Worm (Caenorhabditis elegans) whole organism, L1 larva: ENCODE results near the gene pafo-1.

Experiments used
- C34B4.2 ChIP-seq: sonication (generic microtip); optimal IDR thresholded peaks from 2 replicates; lab custom pipeline; 2017; ENCODE audit warnings: mild to moderate bottlenecking, missing genetic modification characterization, missing compliant biosample characterization
- F16B12.6 ChIP-seq: fragments of 150-350 bp; optimal IDR thresholded peaks from 2 replicates; lab custom pipeline; 2014; ENCODE audit warnings: missing biosample characterization, missing genetic modification characterization
- ama-1 ChIP-seq: fragments of 150-350 bp; optimal IDR thresholded peaks from 2 replicates; lab custom pipeline; 2014
- blmp-1 ChIP-seq: fragments of 150-350 bp; optimal IDR thresholded peaks from 2 replicates; lab custom pipeline; 2014; ENCODE audit warnings: missing biosample characterization, missing genetic modification characterization
- ceh-82 ChIP-seq, 3 experiments: fragments of 150-350 bp in 1 of 3; sonication (generic microtip) in 2 of 3; optimal IDR thresholded peaks; 2 replicates each; lab custom pipeline; 2014 to 2017; ENCODE audit warnings: missing biosample characterization in 3 of 3, missing genetic modification characterization in 3 of 3
- dpl-1 ChIP-seq, 3 experiments: fragments of 150-350 bp in 2 of 3; sonication (generic microtip) in 1 of 3; optimal IDR thresholded peaks; 2 replicates each; lab custom pipeline; 2014 to 2017; ENCODE audit warnings: missing biosample characterization in 3 of 3, missing genetic modification characterization in 3 of 3, missing genetic modification reagents in 3 of 3
- efl-1 ChIP-seq, 4 experiments: fragments of 150-350 bp; optimal IDR thresholded peaks in 3 of 4; peaks in 1 of 4; 1 replicate in 1 of 4; 2 replicates in 3 of 4; lab custom pipeline; 2014; ENCODE audit warnings: missing biosample characterization in 2 of 4, missing genetic modification characterization in 2 of 4, missing genetic modification reagents in 2 of 4
- efl-3 ChIP-seq: fragments of 200-800 bp; sonication (Bioruptor generic); optimal IDR thresholded peaks from 2 replicates; lab custom pipeline; 2018; ENCODE audit warnings: mild to moderate bottlenecking, missing genetic modification characterization, missing compliant biosample characterization
- egl-27 ChIP-seq, 2 experiments: fragments of 150-350 bp in 1 of 2; sonication (generic microtip); optimal IDR thresholded peaks; 3 replicates each; lab custom pipeline; 2017 to 2018; ENCODE audit warnings: missing biosample characterization in 2 of 2, missing genetic modification characterization in 2 of 2, missing genetic modification reagents in 2 of 2
- ets-5 ChIP-seq: fragments of 200-800 bp; sonication (Bioruptor generic); IDR thresholded peaks from 2 replicates; pipeline ENCODE4 v1.3.6; 2022; ENCODE audit warnings: missing genetic modification characterization, missing compliant biosample characterization
- fkh-10 ChIP-seq: sonication (generic microtip); optimal IDR thresholded peaks from 2 replicates; lab custom pipeline; 2017; ENCODE audit warnings: missing biosample characterization, missing genetic modification reagents, missing genetic modification characterization
- hpl-2 ChIP-seq: fragments of 150-350 bp; optimal IDR thresholded peaks from 2 replicates; lab custom pipeline; 2014; ENCODE audit warnings: missing biosample characterization, missing genetic modification reagents, missing genetic modification characterization
- irx-1 ChIP-seq: sonication (generic microtip); optimal IDR thresholded peaks from 2 replicates; lab custom pipeline; 2016; ENCODE audit warnings: missing genetic modification characterization, missing compliant biosample characterization
- isw-1 ChIP-seq: fragments of 200-800 bp; sonication (Bioruptor generic); IDR thresholded peaks from 2 replicates; pipeline ENCODE4 v1.3.6; 2022; ENCODE audit warnings: missing genetic modification characterization, missing compliant biosample characterization
- lin-14 ChIP-seq: fragments of 200-800 bp; sonication (Bioruptor generic); optimal IDR thresholded peaks from 2 replicates; lab custom pipeline; 2018; ENCODE audit warnings: mild to moderate bottlenecking, missing genetic modification characterization, moderate library complexity, missing compliant biosample characterization
- lin-35 ChIP-seq, 2 experiments: fragments of 150-350 bp; optimal IDR thresholded peaks; 2 replicates each; lab custom pipeline; 2014; ENCODE audit warnings: missing biosample characterization in 2 of 2, missing genetic modification characterization in 2 of 2, missing genetic modification reagents in 2 of 2
- lin-39 ChIP-seq: fragments of 150-350 bp; optimal IDR thresholded peaks from 2 replicates; lab custom pipeline; 2014; ENCODE audit warnings: missing biosample characterization, missing genetic modification reagents, missing genetic modification characterization
- lir-3 ChIP-seq: sonication (generic microtip); optimal IDR thresholded peaks from 2 replicates; lab custom pipeline; 2016; ENCODE audit warnings: mild to moderate bottlenecking, missing genetic modification characterization, moderate library complexity, missing compliant biosample characterization; ENCODE audit not compliant: poor library complexity
- mdl-1 ChIP-seq, 2 experiments: fragments of 150-350 bp; optimal IDR thresholded peaks; 2 replicates each; lab custom pipeline; 2014 to 2017; ENCODE audit warnings: missing biosample characterization in 2 of 2, missing genetic modification characterization in 2 of 2, inconsistent platforms in 1 of 2
- mep-1 ChIP-seq: fragments of 150-350 bp; optimal IDR thresholded peaks from 2 replicates; lab custom pipeline; 2014; ENCODE audit warnings: missing biosample characterization, missing genetic modification characterization
- nhr-19 ChIP-seq: fragments of 200-800 bp; sonication (Bioruptor generic); conservative IDR thresholded peaks from 2 replicates; pipeline ENCODE4 v1.3.6; 2022; ENCODE audit warnings: missing genetic modification characterization, missing compliant biosample characterization
- nhr-20 ChIP-seq: sonication (generic microtip); optimal IDR thresholded peaks from 2 replicates; lab custom pipeline; 2016; ENCODE audit warnings: mild to moderate bottlenecking, missing genetic modification characterization, missing compliant biosample characterization
- nhr-237 ChIP-seq: fragments of 150-350 bp; optimal IDR thresholded peaks from 2 replicates; lab custom pipeline; 2014; ENCODE audit warnings: missing biosample characterization, missing genetic modification characterization
- nhr-28 ChIP-seq: fragments of 150-350 bp; optimal IDR thresholded peaks from 2 replicates; lab custom pipeline; 2014; ENCODE audit warnings: missing biosample characterization, missing genetic modification characterization
- nhr-47 ChIP-seq: sonication (generic microtip); optimal IDR thresholded peaks from 2 replicates; lab custom pipeline; 2016; ENCODE audit warnings: mild to moderate bottlenecking, missing genetic modification characterization, moderate library complexity, missing compliant biosample characterization
- nhr-71 ChIP-seq: sonication (generic microtip); optimal IDR thresholded peaks from 2 replicates; lab custom pipeline; 2016; ENCODE audit warnings: mild to moderate bottlenecking, missing genetic modification characterization, moderate library complexity, missing compliant biosample characterization
- nhr-76 ChIP-seq: sonication (generic microtip); optimal IDR thresholded peaks from 2 replicates; lab custom pipeline; 2017; ENCODE audit warnings: missing biosample characterization, missing genetic modification characterization
- nhr-84 ChIP-seq: sonication (generic microtip); optimal IDR thresholded peaks from 2 replicates; lab custom pipeline; 2017; ENCODE audit warnings: missing biosample characterization, missing genetic modification characterization
- nhr-85 ChIP-seq: sonication (generic microtip); peaks from one replicate; lab custom pipeline; 2016; ENCODE audit warnings: missing genetic modification characterization, inconsistent platforms, missing compliant biosample characterization
- rnt-1 ChIP-seq: sonication (generic microtip); optimal IDR thresholded peaks from 2 replicates; lab custom pipeline; 2016; ENCODE audit warnings: mild to moderate bottlenecking, missing genetic modification characterization, moderate library complexity, missing compliant biosample characterization
- snu-23 ChIP-seq: sonication (generic microtip); optimal IDR thresholded peaks from 2 replicates; lab custom pipeline; 2016; ENCODE audit warnings: missing genetic modification characterization, missing compliant biosample characterization
- sptf-1 ChIP-seq: fragments of 150-350 bp; optimal IDR thresholded peaks from 2 replicates; lab custom pipeline; 2014; ENCODE audit warnings: missing biosample characterization, missing genetic modification characterization
- tbx-2 ChIP-seq: sonication (generic microtip); optimal IDR thresholded peaks from 2 replicates; lab custom pipeline; 2016; ENCODE audit warnings: missing genetic modification characterization, missing compliant biosample characterization
- unc-30 ChIP-seq: sonication (generic microtip); optimal IDR thresholded peaks from 2 replicates; lab custom pipeline; 2017; ENCODE audit warnings: missing biosample characterization, missing genetic modification characterization
- unc-86 ChIP-seq: sonication (generic microtip); optimal IDR thresholded peaks from 2 replicates; lab custom pipeline; 2016; ENCODE audit warnings: missing genetic modification characterization, missing compliant biosample characterization
- vab-15 ChIP-seq: sonication (generic microtip); optimal IDR thresholded peaks from 2 replicates; lab custom pipeline; 2017; ENCODE audit warnings: missing genotype, mild to moderate bottlenecking, missing genetic modification characterization, missing compliant biosample characterization
- zag-1 ChIP-seq: fragments of 150-350 bp; optimal IDR thresholded peaks from 2 replicates; lab custom pipeline; 2014; ENCODE audit warnings: missing biosample characterization, missing genetic modification characterization
- zip-4 ChIP-seq: fragments of 200-800 bp; sonication (Bioruptor generic); optimal IDR thresholded peaks from 2 replicates; lab custom pipeline; 2018; ENCODE audit warnings: mild to moderate bottlenecking, missing genetic modification characterization, moderate library complexity, missing compliant biosample characterization
- ztf-11 ChIP-seq, 2 experiments: sonication (generic microtip); optimal IDR thresholded peaks; 2 replicates each; lab custom pipeline; 2016 to 2017; ENCODE audit warnings: missing genetic modification characterization in 2 of 2, missing biosample characterization in 1 of 2, missing compliant biosample characterization in 1 of 2
- ztf-4 ChIP-seq: fragments of 150-350 bp; optimal IDR thresholded peaks from 2 replicates; lab custom pipeline; 2014; ENCODE audit warnings: missing biosample characterization, missing genetic modification characterization

pafo-1 gene

DNA sequence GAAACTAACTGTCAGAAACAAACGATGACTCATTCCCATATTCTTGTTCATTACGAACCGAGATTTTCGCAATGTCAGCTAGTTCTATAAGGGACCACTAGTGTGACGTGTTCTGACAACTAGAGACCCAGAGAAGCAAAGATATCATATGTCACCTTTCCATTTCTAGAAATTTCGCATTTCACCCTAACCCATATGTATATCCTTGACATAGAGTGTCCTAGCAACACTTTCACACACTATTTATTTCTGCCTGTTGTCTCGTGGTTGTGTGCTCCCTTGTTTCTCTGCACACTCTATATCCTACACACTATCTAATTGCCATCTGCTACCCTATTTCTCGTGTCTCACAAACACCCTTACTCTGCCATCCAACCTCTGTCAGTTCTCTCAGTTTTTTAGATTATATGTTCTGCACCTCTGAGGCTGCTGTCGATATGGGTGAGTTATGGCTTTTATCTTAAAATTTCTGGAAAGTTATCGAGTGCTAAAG lies 27.5 kb downstream of the pafo-1 start, which contains the start of the genes F38B7.17 and F38B7.3 (continued):
- TF ChIP-seq vab-15 (no peak), zip-4 (GFP tag; lab: Kevin White, UChicago) (no peak), mdl-1 (tag; optimal IDR thresholded peaks at IDR 0.05; lab: Kevin White, UChicago) (peak; percentile 5 to 88)

- no peak for TF ChIP-seq rnt-1
- TF ChIP-seq vab-15: no peak
- no peak for TF ChIP-seq lin-35 (GFP tag; optimal IDR thresholded peaks at IDR 0.05; lab: Kevin White, UChicago)
- no peak for TF ChIP-seq nhr-20 (tag; lab: Kevin White, UChicago)
- no peak for TF ChIP-seq sptf-1
- TF ChIP-seq nhr-28 (tag; lab: Kevin White, UChicago): no peak
- no peak for TF ChIP-seq C34B4.2 (tag; lab: Kevin White, UChicago)
- TF ChIP-seq ama-1 (lab: Kevin White, UChicago): no peak
- no peak for TF ChIP-seq lir-3 (tag; lab: Kevin White, UChicago)
- TF ChIP-seq hpl-2 (GFP tag; lab: Kevin White, UChicago): no peak
- TF ChIP-seq mep-1 (tag; lab: Kevin White, UChicago): no peak
- TF ChIP-seq irx-1 (tag; lab: Kevin White, UChicago): no peak
These were observed 30.9 kb downstream of the pafo-1 start, which contains the start of gene srx-85 for ce11 chrV:11552379-11552778. srx-85 (plus strand) TSS chrV:11552679.

- TF ChIP-seq dpl-1 (GFP tag; optimal IDR thresholded peaks at IDR 0.05; lab: Kevin White, UChicago) (peak in 1 of 3 experiments; percentile 5), hpl-2 (GFP tag; lab: Kevin White, UChicago) (no peak), F16B12.6 (tag; lab: Kevin White, UChicago) (peak; percentile 23), efl-1 (optimal IDR thresholded peaks at IDR 0.05; lab: Kevin White, UChicago) (peak in 1 of 2 experiments; percentile 57), efl-1 (GFP tag; optimal IDR thresholded peaks at IDR 0.05 in 1 of 2; lab: Kevin White, UChicago) (no peak)
- TF ChIP-seq, all 84 proteins: peak for 3
These were observed 32.8 kb downstream of the pafo-1 start, which contains the start of gene duo-1 for ce11 chrV:11554260-11554659. duo-1 (plus strand) TSS chrV:11554630.

DNA sequence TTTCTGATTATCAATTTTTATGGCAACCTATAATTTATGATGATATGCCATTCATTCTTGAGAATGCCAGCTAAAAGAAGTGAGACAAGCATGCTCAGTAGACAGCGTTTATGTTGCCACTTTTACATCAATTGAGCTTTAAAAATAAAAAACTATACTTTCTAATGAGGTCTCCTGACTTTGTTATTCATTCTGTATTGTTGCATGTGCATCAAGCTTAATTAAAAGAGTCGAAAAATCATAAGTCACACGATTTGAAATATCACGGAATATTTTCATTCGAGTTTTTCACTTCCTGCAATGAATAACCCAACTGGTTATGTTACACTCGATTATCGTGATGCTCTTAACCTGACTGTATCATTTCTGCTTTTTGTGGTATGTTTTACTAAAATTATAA lies 41.1 kb downstream of the pafo-1 start, which contains the start of gene srx-86:
Gene srx-86, plus strand, starts transcription at position 301 of the 400 bp plus-strand sequence.
- TF ChIP-seq nhr-85 (tag; lab: Kevin White, UChicago) (no peak), mep-1 (tag; lab: Kevin White, UChicago) (no peak), ets-5 (no peak), ceh-82 (tag; optimal IDR thresholded peaks at IDR 0.05; lab: Kevin White, UChicago) (no peak), nhr-47 (tag; lab: Kevin White, UChicago) (no peak), rnt-1 (no peak), isw-1 (GFP tag; lab: Robert Waterston, UW) (no peak), egl-27 (tag; optimal IDR thresholded peaks at IDR 0.05; lab: Kevin White, UChicago) (no peak)

DNA sequence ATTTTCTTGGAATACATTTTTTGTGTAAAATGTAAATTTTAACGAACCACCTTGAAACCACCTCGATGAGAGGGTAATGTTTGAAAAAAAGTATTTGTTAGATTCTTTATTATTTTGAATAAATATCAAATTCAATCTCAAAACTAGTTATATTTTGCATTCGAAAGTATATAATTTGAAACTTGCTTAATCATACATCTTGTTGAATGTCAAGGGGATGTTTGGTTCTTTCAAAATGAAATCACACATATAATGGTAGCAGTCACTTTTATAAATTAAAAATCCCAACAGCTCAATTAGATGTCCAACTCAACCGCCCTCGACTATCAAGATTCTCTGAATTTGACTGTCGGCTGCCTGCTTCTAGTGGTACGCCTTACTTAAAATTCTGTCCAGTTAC lies 43.1 kb downstream of the pafo-1 start, which contains the start of gene srx-87:
Gene srx-87, plus strand, starts transcription at position 301 of the 400 bp plus-strand sequence.
- TF ChIP-seq lir-3 (tag; lab: Kevin White, UChicago): no peak
- TF ChIP-seq ets-5: no peak
- no peak for TF ChIP-seq efl-1 (optimal IDR thresholded peaks at IDR 0.05; lab: Kevin White, UChicago)
- TF ChIP-seq efl-1 (GFP tag; optimal IDR thresholded peaks at IDR 0.05 in 1 of 2; lab: Kevin White, UChicago): peak in 1 of 2 experiments; percentile 17
- no peak for TF ChIP-seq tbx-2 (tag; lab: Kevin White, UChicago)
- TF ChIP-seq nhr-84 (tag; lab: Kevin White, UChicago): no peak
- no peak for TF ChIP-seq nhr-47 (tag; lab: Kevin White, UChicago)
- no peak for TF ChIP-seq fkh-10 (GFP tag; lab: Kevin White, UChicago)

DNA sequence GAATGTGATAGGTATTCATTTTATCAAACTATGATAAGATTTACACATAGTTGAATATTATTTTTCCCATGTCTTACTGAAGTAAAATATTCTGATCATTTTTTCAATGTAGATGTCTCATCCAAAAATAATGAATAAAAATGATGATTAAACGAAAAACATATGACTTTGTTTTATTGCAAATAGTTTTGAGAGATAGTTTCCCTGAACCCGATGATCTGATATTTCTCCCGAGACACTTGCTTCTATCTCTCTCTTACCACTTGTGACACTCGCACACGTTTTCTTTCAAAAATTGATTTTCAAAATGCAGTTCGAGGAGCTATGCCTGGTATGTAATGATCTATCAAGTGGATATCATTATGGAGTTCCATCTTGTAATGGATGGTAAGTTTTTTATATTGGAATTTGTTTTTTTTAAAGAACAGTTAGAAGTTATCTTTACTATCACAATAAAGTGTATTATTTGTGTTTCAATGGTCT lies 48.7 kb downstream of the pafo-1 start, which contains the start of the genes nhr-101 and pms-2:
Gene nhr-101, plus strand, starts transcription at position 308 of the 483 bp plus-strand sequence.
Gene pms-2, minus strand, starts transcription at position 433 of the 483 bp plus-strand sequence.
- TF ChIP-seq ztf-11 (tag; optimal IDR thresholded peaks at IDR 0.05; lab: Kevin White, UChicago) (no peak), nhr-19 (GFP tag; lab: Robert Waterston, UW) (no peak), lin-14 (peak; percentile 61), blmp-1 (peak; percentile 38), lin-39 (tag; lab: Kevin White, UChicago) (no peak), ztf-4 (tag; lab: Kevin White, UChicago) (no peak), nhr-71 (tag; lab: Kevin White, UChicago) (peak; percentile 73), sptf-1 (no peak), efl-3 (GFP tag; lab: Kevin White, UChicago) (no peak), unc-86 (tag; lab: Kevin White, UChicago) (no peak), rnt-1 (peak; percentile 4), nhr-76 (tag; lab: Kevin White, UChicago) (no peak), snu-23 (GFP tag; lab: Kevin White, UChicago) (peak; percentile 50), zag-1 (tag; lab: Kevin White, UChicago) (no peak), unc-30 (tag; lab: Kevin White, UChicago) (no peak), dpl-1 (GFP tag; optimal IDR thresholded peaks at IDR 0.05; lab: Kevin White, UChicago) (peak in 2 of 3 experiments; percentile 6 to 14), nhr-237 (tag; lab: Kevin White, UChicago) (no peak), mep-1 (tag; lab: Kevin White, UChicago) (peak; percentile 13), irx-1 (tag; lab: Kevin White, UChicago) (no peak)
